Fruit fly (Drosophila melanogaster) whole organism, prepupa: Measurements from ENCODE around the gene CG33493.

ENCODE experiments used
- Blimp-1 ChIP-seq: fragments of 200-800 bp; sonication (Bioruptor generic); optimal IDR thresholded peaks from 3 replicates; lab custom pipeline; 2017; ENCODE audit warnings: missing biosample characterization, missing genetic modification characterization, mild to moderate bottlenecking, moderate library complexity, missing genetic modification reagents
- CG10631 ChIP-seq: fragments of 200-800 bp; sonication (Bioruptor generic); optimal IDR thresholded peaks from 2 replicates; lab custom pipeline; 2016; ENCODE audit warnings: missing biosample characterization, missing genetic modification characterization
- CG34406 ChIP-seq: fragments of 200-800 bp; sonication (Bioruptor generic); optimal IDR thresholded peaks from 3 replicates; lab custom pipeline; 2016; ENCODE audit warnings: missing biosample characterization, missing genetic modification characterization
- CG6854 ChIP-seq: fragments of 200-800 bp; sonication (Bioruptor generic); optimal IDR thresholded peaks from 2 replicates; lab custom pipeline; 2017; ENCODE audit warnings: missing biosample characterization, mild to moderate bottlenecking, missing genetic modification characterization
- CG8319 ChIP-seq: fragments of 200-800 bp; sonication (Bioruptor generic); optimal IDR thresholded peaks from 3 replicates; lab custom pipeline; 2016; ENCODE audit warnings: missing biosample characterization, missing genetic modification characterization
- Gug ChIP-seq: fragments of 200-800 bp; sonication (Bioruptor generic); IDR thresholded peaks from 2 replicates; pipeline ENCODE4 v1.3.6; 2022; ENCODE audit warnings: missing biosample characterization, missing genetic modification characterization
- achi ChIP-seq: fragments of 200-800 bp; sonication (Bioruptor generic); optimal IDR thresholded peaks from 3 replicates; lab custom pipeline; 2016; ENCODE audit warnings: missing biosample characterization, missing genetic modification characterization
- spab ChIP-seq: fragments of 200-800 bp; sonication (Bioruptor generic); optimal IDR thresholded peaks from 2 replicates; lab custom pipeline; 2017; ENCODE audit warnings: missing biosample characterization, mild to moderate bottlenecking, missing genetic modification characterization, missing genetic modification reagents
- vri ChIP-seq: fragments of 200-800 bp; sonication (Bioruptor generic); optimal IDR thresholded peaks from 3 replicates; lab custom pipeline; 2016; ENCODE audit warnings: missing biosample characterization, mild to moderate bottlenecking, missing genetic modification characterization

DNA sequence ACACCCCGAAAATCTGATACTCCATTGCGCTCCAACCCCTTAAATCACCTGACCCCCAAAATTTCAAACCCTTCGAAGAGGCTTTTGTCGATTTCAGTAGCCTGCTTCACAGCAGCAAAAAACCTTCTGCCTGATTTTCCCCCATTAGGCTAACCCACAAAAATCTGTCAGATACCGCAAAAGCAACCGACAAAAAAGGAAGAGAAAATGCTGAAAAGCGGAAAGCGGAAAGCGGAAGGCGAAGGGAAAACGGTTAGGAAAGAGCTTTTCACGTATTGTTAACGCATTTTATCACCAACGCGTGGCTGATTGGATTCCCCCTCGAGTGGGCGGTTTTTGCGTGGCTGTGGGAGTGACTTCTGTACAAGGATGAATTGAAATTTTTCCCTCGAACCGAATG is 49.3 kb upstream of the CG33493 start:
- TF ChIP-seq achi (GFP tag; lab: Kevin White, UChicago) (no peak), Blimp-1 (GFP tag; lab: Kevin White, UChicago) (no peak), spab (no peak), Gug (no peak), CG34406 (GFP tag; lab: Kevin White, UChicago) (no peak), vri (no peak), CG8319 (no peak), CG6854 (GFP tag; lab: Kevin White, UChicago) (no peak), CG10631 (GFP tag; lab: Kevin White, UChicago) (no peak)
